Fruit fly (Drosophila melanogaster) whole organism, embryonic: ENCODE data around the gene toe.

ENCODE experiments used
- Bdp1 ChIP-seq: fragments of 200-800 bp; sonication (Bioruptor generic); optimal IDR thresholded peaks from 3 replicates; lab custom pipeline; 2016; ENCODE audit warnings: missing biosample characterization, missing genetic modification characterization
- BtbVII ChIP-seq: fragments of 200-800 bp; sonication (Bioruptor generic); optimal IDR thresholded peaks from 3 replicates; lab custom pipeline; 2017; ENCODE audit warnings: missing biosample characterization, mild to moderate bottlenecking, missing genetic modification characterization
- CG10654 ChIP-seq: fragments of 200-800 bp; sonication (Bioruptor generic); optimal IDR thresholded peaks from 2 replicates; lab custom pipeline; 2016; ENCODE audit warnings: missing biosample characterization, missing genetic modification characterization
- CG12236 ChIP-seq: fragments of 200-800 bp; sonication (Bioruptor generic); optimal IDR thresholded peaks from 2 replicates; lab custom pipeline; 2016; ENCODE audit warnings: missing biosample characterization, missing genetic modification characterization
- CG13775 ChIP-seq: fragments of 200-800 bp; sonication (Bioruptor generic); optimal IDR thresholded peaks from 3 replicates; lab custom pipeline; 2017; ENCODE audit warnings: missing biosample characterization, mild to moderate bottlenecking, missing genetic modification characterization
- CG15601 ChIP-seq: fragments of 200-800 bp; sonication (Bioruptor generic); optimal IDR thresholded peaks from 3 replicates; lab custom pipeline; 2019; ENCODE audit warnings: missing biosample characterization, mild to moderate bottlenecking, missing genetic modification characterization, moderate library complexity
- CG16863 ChIP-seq: fragments of 200-800 bp; sonication (Bioruptor generic); optimal IDR thresholded peaks from 3 replicates; lab custom pipeline; 2016; ENCODE audit warnings: missing biosample characterization, missing genetic modification characterization
- CG17385 ChIP-seq: fragments of 200-800 bp; sonication (Bioruptor generic); optimal IDR thresholded peaks from 3 replicates; lab custom pipeline; 2018; ENCODE audit warnings: missing biosample characterization, mild to moderate bottlenecking, missing genetic modification characterization
- CG17568 ChIP-seq: fragments of 200-800 bp; sonication (Bioruptor generic); optimal IDR thresholded peaks from 2 replicates; lab custom pipeline; 2018; ENCODE audit warnings: missing biosample characterization, mild to moderate bottlenecking, missing genetic modification characterization, moderate library complexity
- CG18262 ChIP-seq: fragments of 200-800 bp; optimal IDR thresholded peaks from 3 replicates; lab custom pipeline; 2019; ENCODE audit warnings: missing biosample characterization, mild to moderate bottlenecking, missing genetic modification characterization, moderate library complexity
- CG18619 ChIP-seq: fragments of 200-800 bp; sonication (Bioruptor generic); optimal IDR thresholded peaks from 3 replicates; lab custom pipeline; 2017; ENCODE audit warnings: missing biosample characterization, mild to moderate bottlenecking, missing genetic modification characterization
- CG2889 ChIP-seq: fragments of 200-800 bp; sonication (Bioruptor generic); IDR thresholded peaks from 3 replicates; pipeline ENCODE4 v1.3.6; 2022; ENCODE audit warnings: missing biosample characterization, missing genetic modification characterization
- CG30020 ChIP-seq: fragments of 200-800 bp; optimal IDR thresholded peaks from 2 replicates; lab custom pipeline; 2019; ENCODE audit warnings: missing biosample characterization, mild to moderate bottlenecking, missing genetic modification characterization, moderate library complexity
- CG31365 ChIP-seq: fragments of 200-800 bp; sonication (Bioruptor generic); optimal IDR thresholded peaks from 2 replicates; lab custom pipeline; 2018; ENCODE audit warnings: missing biosample characterization, mild to moderate bottlenecking, missing genetic modification characterization
- CG33557 ChIP-seq: fragments of 200-800 bp; sonication (Bioruptor generic); optimal IDR thresholded peaks from 2 replicates; lab custom pipeline; 2019; ENCODE audit warnings: missing biosample characterization, mild to moderate bottlenecking, missing genetic modification characterization, moderate library complexity
- CG3847 ChIP-seq: fragments of 200-800 bp; sonication (Bioruptor generic); IDR thresholded peaks from 2 replicates; pipeline ENCODE4 v1.3.6; 2022; ENCODE audit warnings: missing biosample characterization, missing genetic modification characterization
- CG6689 ChIP-seq: fragments of 200-800 bp; sonication (Bioruptor generic); IDR thresholded peaks from 2 replicates; pipeline ENCODE4 v1.3.6; 2022; ENCODE audit warnings: missing biosample characterization, missing genetic modification characterization
- CG7271 ChIP-seq: fragments of 200-800 bp; sonication (Bioruptor generic); optimal IDR thresholded peaks from 2 replicates; lab custom pipeline; 2018; ENCODE audit warnings: missing biosample characterization, mild to moderate bottlenecking, missing genetic modification characterization, moderate library complexity
- CG8388 ChIP-seq: fragments of 200-800 bp; sonication (Bioruptor generic); optimal IDR thresholded peaks from 2 replicates; lab custom pipeline; 2019; ENCODE audit warnings: missing biosample characterization, mild to moderate bottlenecking, missing genetic modification characterization, moderate library complexity
- D19A ChIP-seq: fragments of 200-800 bp; optimal IDR thresholded peaks from 3 replicates; lab custom pipeline; 2019; ENCODE audit warnings: missing biosample characterization, mild to moderate bottlenecking, missing genetic modification characterization, moderate library complexity
- Eip74EF ChIP-seq, 2 experiments: fragments of 200-800 bp in 1 of 2; fragments of >200 bp in 1 of 2; sonication (Bioruptor generic) in 1 of 2; optimal IDR thresholded peaks; 2 replicates each; lab custom pipeline; 2017 to 2019; ENCODE audit warnings: missing biosample characterization in 2 of 2, missing genetic modification characterization in 2 of 2, mild to moderate bottlenecking in 1 of 2, moderate library complexity in 1 of 2
- Fer3 ChIP-seq: fragments of 200-800 bp; sonication (Bioruptor generic); optimal IDR thresholded peaks from 2 replicates; lab custom pipeline; 2018; ENCODE audit warnings: missing biosample characterization, mild to moderate bottlenecking, missing genetic modification characterization, moderate library complexity
- Hmx ChIP-seq: fragments of 200-800 bp; sonication (Bioruptor generic); optimal IDR thresholded peaks from 2 replicates; lab custom pipeline; 2016; ENCODE audit warnings: missing biosample characterization, missing genetic modification characterization
- Hr51 ChIP-seq, 2 experiments: fragments of 200-800 bp; sonication (Bioruptor generic); optimal IDR thresholded peaks; 2 replicates in 1 of 2; 3 replicates in 1 of 2; lab custom pipeline; 2016 to 2018; ENCODE audit warnings: missing biosample characterization in 2 of 2, missing genetic modification characterization in 2 of 2, mild to moderate bottlenecking in 1 of 2, moderate library complexity in 1 of 2
- Hr78 ChIP-seq, 2 experiments: fragments of 200-800 bp in 1 of 2; fragments of >200 bp in 1 of 2; sonication (Bioruptor generic) in 1 of 2; optimal IDR thresholded peaks; 2 replicates each; lab custom pipeline; 2017 to 2019; ENCODE audit warnings: missing biosample characterization in 2 of 2, missing genetic modification characterization in 2 of 2, mild to moderate bottlenecking in 1 of 2, moderate library complexity in 1 of 2
- Jarid2 ChIP-seq: fragments of 200-800 bp; sonication (Bioruptor generic); optimal IDR thresholded peaks from 3 replicates; lab custom pipeline; 2017; ENCODE audit warnings: mild to moderate bottlenecking, missing biosample characterization, missing genetic modification reagents, missing genetic modification characterization
- Tbp ChIP-seq: fragments of >200 bp; optimal IDR thresholded peaks from 2 replicates; lab custom pipeline; 2018; ENCODE audit warnings: missing biosample characterization, missing genetic modification characterization
- ac ChIP-seq: fragments of 200-800 bp; sonication (Bioruptor generic); optimal IDR thresholded peaks from 3 replicates; lab custom pipeline; 2017; ENCODE audit warnings: missing biosample characterization, mild to moderate bottlenecking, missing genetic modification characterization
- chif ChIP-seq, 2 experiments: fragments of 200-800 bp; sonication (Bioruptor generic); optimal IDR thresholded peaks; 3 replicates each; lab custom pipeline; 2016; ENCODE audit warnings: missing biosample characterization in 2 of 2, missing genetic modification characterization in 2 of 2
- chm ChIP-seq: fragments of 200-800 bp; sonication (Bioruptor generic); IDR thresholded peaks from 2 replicates; pipeline ENCODE4 v1.3.6; 2022; ENCODE audit warnings: missing biosample characterization, missing genetic modification characterization
- dmrt99B ChIP-seq: fragments of 200-800 bp; sonication (Bioruptor generic); optimal IDR thresholded peaks from 2 replicates; lab custom pipeline; 2018; ENCODE audit warnings: missing biosample characterization, mild to moderate bottlenecking, missing genetic modification characterization, moderate library complexity
- ewg ChIP-seq: fragments of 200-800 bp; sonication (Bioruptor generic); optimal IDR thresholded peaks from 3 replicates; lab custom pipeline; 2017; ENCODE audit warnings: mild to moderate bottlenecking, missing biosample characterization, missing genetic modification reagents, missing genetic modification characterization
- fd3F ChIP-seq: fragments of 200-800 bp; sonication (Bioruptor generic); optimal IDR thresholded peaks from 2 replicates; lab custom pipeline; 2018; ENCODE audit warnings: missing biosample characterization, mild to moderate bottlenecking, missing genetic modification characterization, moderate library complexity
- fd96Cb ChIP-seq: fragments of 200-800 bp; sonication (Bioruptor generic); optimal IDR thresholded peaks from 2 replicates; lab custom pipeline; 2018; ENCODE audit warnings: missing biosample characterization, mild to moderate bottlenecking, missing genetic modification characterization, moderate library complexity
- gem ChIP-seq: fragments of 200-800 bp; sonication (Bioruptor generic); optimal IDR thresholded peaks from 2 replicates; lab custom pipeline; 2019; ENCODE audit warnings: missing biosample characterization, mild to moderate bottlenecking, missing genetic modification characterization, moderate library complexity
- grau ChIP-seq: fragments of 200-800 bp; optimal IDR thresholded peaks from 3 replicates; lab custom pipeline; 2019; ENCODE audit warnings: missing biosample characterization, mild to moderate bottlenecking, missing genetic modification characterization, moderate library complexity
- lmd ChIP-seq: fragments of 200-800 bp; sonication (Bioruptor generic); IDR thresholded peaks from 2 replicates; pipeline ENCODE4 v1.3.6; 2022; ENCODE audit warnings: missing biosample characterization, missing genetic modification characterization
- otp ChIP-seq: fragments of 200-800 bp; sonication (Bioruptor generic); IDR thresholded peaks from 3 replicates; pipeline ENCODE4, ENCODE4 v1.3.6; 2022; ENCODE audit warnings: missing biosample characterization, missing genetic modification characterization
- repo ChIP-seq: fragments of 200-800 bp; sonication (Bioruptor generic); optimal IDR thresholded peaks from 2 replicates; lab custom pipeline; 2016; ENCODE audit warnings: missing biosample characterization, missing genetic modification characterization
- sc ChIP-seq, 3 experiments: fragments of >200 bp in 2 of 3; fragments of 200-800 bp in 1 of 3; sonication (Bioruptor generic) in 1 of 3; optimal IDR thresholded peaks; 2 replicates in 2 of 3; 3 replicates in 1 of 3; lab custom pipeline; 2017; ENCODE audit warnings: mild to moderate bottlenecking in 1 of 3, missing biosample characterization in 1 of 3, missing genetic modification characterization in 1 of 3, missing genetic modification reagents in 1 of 3
- scrt ChIP-seq: fragments of 200-800 bp; sonication (Bioruptor generic); optimal IDR thresholded peaks from 2 replicates; lab custom pipeline; 2018; ENCODE audit warnings: missing biosample characterization, mild to moderate bottlenecking, missing genetic modification characterization, moderate library complexity
- sens ChIP-seq: fragments of 200-800 bp; sonication (Bioruptor generic); peaks from one replicate; lab custom pipeline; 2016; ENCODE audit warnings: missing biosample characterization, missing genetic modification characterization
- slp2 ChIP-seq: fragments of 200-800 bp; sonication (Bioruptor generic); optimal IDR thresholded peaks from 2 replicates; lab custom pipeline; 2016; ENCODE audit warnings: missing biosample characterization, missing genetic modification characterization
- tap ChIP-seq: fragments of 200-800 bp; optimal IDR thresholded peaks from 3 replicates; lab custom pipeline; 2019; ENCODE audit warnings: missing biosample characterization, mild to moderate bottlenecking, missing genetic modification characterization, moderate library complexity
- trem ChIP-seq: fragments of 200-800 bp; optimal IDR thresholded peaks from 3 replicates; lab custom pipeline; 2019; ENCODE audit warnings: missing biosample characterization, mild to moderate bottlenecking, missing genetic modification characterization, moderate library complexity
- trh ChIP-seq: fragments of 200-800 bp; sonication (Bioruptor generic); optimal IDR thresholded peaks from 2 replicates; lab custom pipeline; 2016; ENCODE audit warnings: missing biosample characterization, missing genetic modification characterization
- zen ChIP-seq: fragments of 200-800 bp; sonication (Bioruptor generic); optimal IDR thresholded peaks from 3 replicates; lab custom pipeline; 2018; ENCODE audit warnings: missing biosample characterization, mild to moderate bottlenecking, missing genetic modification characterization, moderate library complexity

toe gene

DNA sequence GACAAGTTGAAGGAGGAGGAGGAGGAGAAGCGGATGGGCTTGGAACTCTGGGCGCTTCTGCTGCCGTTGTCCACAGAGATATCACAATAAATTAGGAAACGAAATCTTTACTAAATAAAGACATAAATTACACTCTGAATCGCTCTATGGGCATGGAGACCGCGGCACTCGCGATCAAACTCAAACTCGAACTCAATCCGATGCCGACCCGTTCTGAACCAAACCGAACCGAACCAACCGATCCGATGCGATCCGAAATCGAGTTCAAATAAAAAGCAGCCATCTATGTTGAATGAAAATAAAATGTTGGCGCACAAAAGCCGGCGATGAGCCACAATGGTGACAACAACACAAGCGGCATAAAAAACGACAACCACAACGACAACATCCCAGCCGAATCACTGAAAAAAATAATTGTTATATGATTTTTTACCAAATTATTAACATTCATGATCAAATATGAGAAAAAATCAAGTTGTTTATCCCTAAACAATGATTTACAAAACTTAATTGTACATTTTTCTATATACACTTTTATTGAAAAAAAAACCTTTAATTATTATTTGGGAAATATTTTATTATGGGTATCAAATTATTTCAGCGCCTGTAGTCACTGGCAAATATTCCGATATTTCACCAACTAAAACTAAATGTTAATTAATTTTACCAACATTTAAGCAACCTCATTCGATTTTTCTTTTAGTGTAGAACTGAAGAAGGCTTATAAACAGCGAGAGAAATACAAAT is 24.6 kb upstream of the toe start (continued):
- TF ChIP-seq Jarid2 (peak; percentile 55), CG7271 (tag; lab: Kevin White, UChicago) (peak; percentile 59), CG8388 (peak; percentile 92), CG31365 (tag; lab: Kevin White, UChicago) (no peak), CG33557 (GFP tag; lab: Kevin White, UChicago) (peak; percentile 92), Hr51 (GFP tag; optimal IDR thresholded peaks at IDR 0.05; lab: Kevin White, UChicago) (peak; percentile 40 to 85), gem (peak; percentile 94), grau (tag; lab: Kevin White, UChicago) (peak; percentile 84), ac (peak; percentile 53), Hr78 (GFP tag; optimal IDR thresholded peaks at IDR 0.05; lab: Kevin White, UChicago) (peak in 1 of 2 experiments; percentile 74), Bdp1 (GFP tag; lab: Kevin White, UChicago) (peak; percentile 26), CG6689 (GFP tag; lab: Robert Waterston, UW) (peak; percentile 71; the same call in 1 of the 2 replicates), CG3847 (peak; percentile 22; the same call in 1 of the 2 replicates), D19A (tag; lab: Kevin White, UChicago) (peak; percentile 88), otp (GFP tag; lab: Robert Waterston, UW) (0 out of 3 replicates have a peak, but pooled peaks have one; percentile 37), CG12236 (peak; percentile 31), CG18262 (tag; lab: Kevin White, UChicago) (peak; percentile 96), dmrt99B (tag; lab: Kevin White, UChicago) (peak; percentile 90), CG16863 (GFP tag; lab: Kevin White, UChicago) (peak; percentile 59), Fer3 (peak; percentile 58), zen (peak; percentile 79), CG30020 (peak; percentile 65), CG15601 (tag; lab: Kevin White, UChicago) (peak; percentile 89), slp2 (GFP tag; lab: Kevin White, UChicago) (peak; percentile 16), CG2889 (GFP tag; lab: Robert Waterston, UW) (no peak), chif (GFP tag; optimal IDR thresholded peaks at IDR 0.05; lab: Kevin White, UChicago) (peak; percentile 47 to 76), chm (GFP tag; lab: Robert Waterston, UW) (no peak), tap (tag; lab: Kevin White, UChicago) (peak; percentile 71), Eip74EF (GFP tag; optimal IDR thresholded peaks at IDR 0.05; lab: Kevin White, UChicago) (peak in 1 of 2 experiments; percentile 87), ewg (GFP tag; lab: Kevin White, UChicago) (peak; percentile 64), Hmx (GFP tag; lab: Kevin White, UChicago) (peak; percentile 26), fd96Cb (tag; lab: Kevin White, UChicago) (peak; percentile 93), sc (optimal IDR thresholded peaks at IDR 0.05; lab: Kevin White, UChicago) (no peak), sc (GFP tag; optimal IDR thresholded peaks at IDR 0.05; lab: Kevin White, UChicago) (peak; percentile 87), lmd (GFP tag; lab: Robert Waterston, UW) (peak; percentile 62), fd3F (GFP tag; lab: Kevin White, UChicago) (no peak), trem (peak; percentile 85), sens (GFP tag; lab: Kevin White, UChicago) (peak; percentile 97), CG17568 (GFP tag; lab: Kevin White, UChicago) (peak; percentile 51), trh (GFP tag; lab: Kevin White, UChicago) (peak; percentile 56), CG18619 (GFP tag; lab: Kevin White, UChicago) (peak; percentile 72), CG13775 (peak; percentile 81), CG17385 (GFP tag; lab: Kevin White, UChicago) (peak; percentile 74), CG10654 (GFP tag; lab: Kevin White, UChicago) (peak; percentile 39), scrt (GFP tag; lab: Kevin White, UChicago) (peak; percentile 51), BtbVII (GFP tag; lab: Kevin White, UChicago) (peak; percentile 50), Tbp (GFP tag; lab: Kevin White, UChicago) (no peak), repo (GFP tag; lab: Kevin White, UChicago) (no peak)
